Fruit fly (Drosophila melanogaster) whole organism, wandering third instar larva: Measurements from ENCODE around the gene CG6836.

Experiments used
- Abd-B ChIP-seq: fragments of >200 bp; optimal IDR thresholded peaks from 2 replicates; lab custom pipeline; 2017; ENCODE audit warnings: missing biosample characterization, missing genetic modification characterization
- Dif ChIP-seq: fragments of 200-275, 200-300 bp; sonication (Bioruptor generic); optimal IDR thresholded peaks from 2 replicates; lab custom pipeline; 2018; ENCODE audit warnings: missing biosample characterization, missing genetic modification characterization; ENCODE audit not compliant: partially characterized antibody
- Mio ChIP-seq: sonication (Bioruptor generic); optimal IDR thresholded peaks from 2 replicates; lab custom pipeline; 2016; ENCODE audit warnings: missing biosample characterization, missing genetic modification characterization
- Myc ChIP-seq: fragments of >200 bp; optimal IDR thresholded peaks from 2 replicates; lab custom pipeline; 2017
- dmrt93B ChIP-seq: fragments of 200-800 bp; sonication (Bioruptor generic); optimal IDR thresholded peaks from 2 replicates; lab custom pipeline; 2018; ENCODE audit warnings: missing biosample characterization, mild to moderate bottlenecking, missing genetic modification characterization
- jim ChIP-seq: fragments of 175-275, 200-325 bp; sonication (Bioruptor generic); optimal IDR thresholded peaks from 2 replicates; lab custom pipeline; 2016; ENCODE audit warnings: missing biosample characterization, mild to moderate bottlenecking, missing genetic modification characterization
- pan ChIP-seq: fragments of >200 bp; optimal IDR thresholded peaks from 2 replicates; lab custom pipeline; 2017
- psq ChIP-seq: fragments of 200-800 bp; sonication (Bioruptor generic); optimal IDR thresholded peaks from 3 replicates; lab custom pipeline; 2017; ENCODE audit warnings: missing biosample characterization, mild to moderate bottlenecking, missing genetic modification characterization, moderate library complexity
- sv ChIP-seq: fragments of 200-800 bp; sonication (Bioruptor generic); optimal IDR thresholded peaks from 3 replicates; lab custom pipeline; 2016; ENCODE audit warnings: missing biosample characterization, missing genetic modification characterization
- tai ChIP-seq: sonication (Bioruptor generic); optimal IDR thresholded peaks from 2 replicates; lab custom pipeline; 2016; ENCODE audit warnings: missing biosample characterization, missing genetic modification characterization
- woc ChIP-seq: sonication (Bioruptor generic); optimal IDR thresholded peaks from 2 replicates; lab custom pipeline; 2016; ENCODE audit warnings: missing biosample characterization, mild to moderate bottlenecking, missing genetic modification characterization

- TF ChIP-seq tai (GFP tag; lab: Kevin White, UChicago) (no peak), Abd-B (GFP tag; lab: Kevin White, UChicago) (no peak), Myc (no peak), sv (no peak), woc (GFP tag; lab: Kevin White, UChicago) (no peak), jim (GFP tag; lab: Kevin White, UChicago) (no peak), Mio (GFP tag; lab: Kevin White, UChicago) (no peak), pan (no peak), psq (GFP tag; lab: Kevin White, UChicago) (no peak), Dif (no peak), dmrt93B (no peak)
These were observed 4.5 kb upstream of the CG6836 start, which contains the start of gene CG32204 for dm6 chr3L:18945938-18946337.
